Fruit fly (Drosophila melanogaster) whole organism, prepupa: Measurements from ENCODE around the gene Ir68b.

ENCODE experiments used
- Blimp-1 ChIP-seq: fragments of 200-800 bp; sonication (Bioruptor generic); optimal IDR thresholded peaks from 3 replicates; lab custom pipeline; 2017; ENCODE audit warnings: missing biosample characterization, missing genetic modification characterization, mild to moderate bottlenecking, moderate library complexity, missing genetic modification reagents
- CG3032 ChIP-seq: fragments of 200-800 bp; optimal IDR thresholded peaks from 2 replicates; lab custom pipeline; 2019; ENCODE audit warnings: missing biosample characterization, mild to moderate bottlenecking, missing genetic modification characterization, moderate library complexity
- Gug ChIP-seq: fragments of 200-800 bp; sonication (Bioruptor generic); IDR thresholded peaks from 2 replicates; pipeline ENCODE4 v1.3.6; 2022; ENCODE audit warnings: missing biosample characterization, missing genetic modification characterization
- Hr39 ChIP-seq: fragments of 200-800 bp; sonication (Bioruptor generic); optimal IDR thresholded peaks from 2 replicates; lab custom pipeline; 2016; ENCODE audit warnings: missing biosample characterization, missing genetic modification characterization
- esn ChIP-seq: fragments of 200-800 bp; sonication (Bioruptor generic); optimal IDR thresholded peaks from 2 replicates; lab custom pipeline; 2016; ENCODE audit warnings: missing biosample characterization, mild to moderate bottlenecking, missing genetic modification characterization, moderate library complexity
- salr ChIP-seq, 2 experiments: fragments of 200-800 bp; sonication (Bioruptor generic); optimal IDR thresholded peaks; 3 replicates each; lab custom pipeline; 2016 to 2018; ENCODE audit warnings: missing biosample characterization in 2 of 2, missing genetic modification characterization in 2 of 2, mild to moderate bottlenecking in 1 of 2
- ss ChIP-seq, 2 experiments: fragments of 200-800 bp; sonication (Bioruptor generic); optimal IDR thresholded peaks; 2 replicates in 1 of 2; 3 replicates in 1 of 2; lab custom pipeline; 2017 to 2018; ENCODE audit warnings: mild to moderate bottlenecking in 2 of 2, missing biosample characterization in 2 of 2, missing genetic modification characterization in 2 of 2, moderate library complexity in 1 of 2

DNA sequence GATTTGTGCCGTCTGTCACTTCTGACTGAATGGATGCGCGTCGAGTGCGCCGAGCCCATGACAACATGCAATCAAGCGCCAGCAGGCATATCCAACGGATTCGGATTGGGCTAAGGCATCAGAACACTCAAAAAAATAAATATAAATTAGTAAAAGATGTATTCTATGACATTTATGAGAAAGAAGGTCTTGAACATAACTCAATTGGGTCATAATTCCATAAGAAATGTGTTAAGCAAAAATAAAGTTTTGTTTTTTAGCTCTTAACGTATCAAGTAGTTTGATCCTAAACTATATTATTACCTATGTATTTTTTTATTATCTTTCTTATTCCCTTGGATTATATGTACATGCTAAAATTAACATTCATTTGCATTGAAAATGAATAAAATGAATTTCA lies 13.6 kb downstream of the Ir68b start:
- TF ChIP-seq Gug = no peak
- no peak for TF ChIP-seq salr (GFP tag; optimal IDR thresholded peaks at IDR 0.05; lab: Kevin White, UChicago)
- TF ChIP-seq ss (GFP tag; optimal IDR thresholded peaks at IDR 0.05; lab: Kevin White, UChicago) = no peak
- no peak for TF ChIP-seq Blimp-1 (GFP tag; lab: Kevin White, UChicago)
- TF ChIP-seq esn = no peak
- TF ChIP-seq CG3032 (tag; lab: Kevin White, UChicago) = peak; percentile 45
- TF ChIP-seq Hr39 (GFP tag; lab: Kevin White, UChicago) = no peak
